Worm (Caenorhabditis elegans): ENCODE results near the gene mltn-5.
A peak's percentile ranks its signal among the peaks of the same experiment; 100 is the strongest.

Gene mltn-5

DNA sequence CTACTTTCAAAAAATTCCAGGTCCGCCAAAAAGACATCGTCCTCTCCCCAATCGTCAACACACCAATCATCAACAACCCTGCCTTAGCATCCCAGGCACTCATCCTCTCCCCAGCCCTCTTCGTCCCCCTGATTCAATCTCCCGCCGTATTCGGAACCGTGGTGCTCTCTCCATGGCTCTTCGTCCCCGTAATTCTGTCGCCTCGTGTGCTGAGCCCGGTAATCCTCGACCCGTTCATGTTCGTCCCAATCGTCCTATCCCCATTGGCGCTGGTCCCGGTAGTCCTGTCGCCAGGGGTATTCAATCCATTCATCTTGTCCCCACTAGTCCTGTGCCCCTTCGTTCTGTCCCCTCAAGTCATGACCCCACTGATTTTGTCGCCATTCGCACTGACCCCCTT is 5.9 kb upstream of the mltn-5 start:
- TF ChIP-seq nhr-47 (tag; optimal IDR thresholded peaks at IDR 0.05) (no peak), efl-1 (optimal IDR thresholded peaks at IDR 0.05) (no peak), efl-1 (GFP tag; optimal IDR thresholded peaks at IDR 0.05 in 1 of 2) (peak in 1 of 2 experiments; percentile 84)

DNA sequence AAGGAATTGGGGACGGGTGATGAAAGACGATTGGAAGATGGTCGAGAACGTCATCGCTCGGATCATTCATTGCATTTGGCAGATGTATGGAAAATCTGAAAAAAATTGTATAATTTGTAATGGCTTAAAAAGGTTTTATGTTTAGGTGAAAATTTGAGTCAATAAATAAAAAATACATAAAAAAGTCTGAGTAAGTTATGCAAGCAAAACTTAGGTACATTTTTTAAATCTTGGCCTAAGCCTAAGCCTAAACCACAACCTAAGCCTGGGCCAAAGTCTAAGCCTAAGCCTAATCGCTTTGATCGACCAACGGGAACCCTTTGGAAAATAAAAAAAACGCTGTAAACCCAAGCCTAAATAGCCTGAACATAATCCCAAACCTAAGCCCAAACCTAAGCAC is 6.9 kb downstream of the mltn-5 start, which contains the start of gene hot-3:
hot-3 (minus strand) TSS at position 101 of the 400 bp plus-strand sequence.
- TF ChIP-seq isw-1 (GFP tag; IDR thresholded peaks at IDR 0.05) (no peak), nhr-237 (tag; optimal IDR thresholded peaks at IDR 0.05) (no peak)

DNA sequence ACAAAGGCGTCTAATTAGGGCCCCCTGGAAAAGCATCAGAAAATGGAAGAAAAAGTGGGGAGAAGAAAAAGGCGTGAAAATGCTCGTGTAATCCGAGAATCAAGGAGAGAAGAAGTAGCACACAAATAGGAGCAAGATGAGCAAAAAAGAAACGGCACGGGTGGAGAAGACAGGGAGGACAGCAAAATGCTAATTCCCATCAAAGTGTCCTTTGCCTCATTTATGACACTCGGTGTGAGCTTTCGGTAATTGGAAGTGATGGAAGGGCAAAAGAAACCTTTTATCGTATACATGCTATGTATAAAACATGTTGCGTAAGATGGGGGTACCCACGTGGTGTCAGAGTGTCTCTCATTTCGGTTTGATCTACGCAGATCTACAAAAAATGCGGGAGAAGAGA is 8.5 kb downstream of the mltn-5 start:
- TF ChIP-seq ceh-8 (GFP tag; optimal IDR thresholded peaks at IDR 0.05) (peak; percentile 56), unc-86 (tag; optimal IDR thresholded peaks at IDR 0.05) (no peak), egl-13 (tag; optimal IDR thresholded peaks at IDR 0.05) (no peak), ceh-63 (GFP tag; optimal IDR thresholded peaks at IDR 0.05) (peak; percentile 76), mep-1 (tag; optimal IDR thresholded peaks at IDR 0.05) (no peak), efl-1 (optimal IDR thresholded peaks at IDR 0.05) (no peak), efl-1 (GFP tag; optimal IDR thresholded peaks at IDR 0.05 in 1 of 2) (peak in 1 of 2 experiments; percentile 61), hpl-2 (GFP tag; optimal IDR thresholded peaks at IDR 0.05) (no peak), sptf-1 (tag; optimal IDR thresholded peaks at IDR 0.05) (no peak), nhr-11 (tag; optimal IDR thresholded peaks at IDR 0.05) (no peak), ztf-11 (tag; optimal IDR thresholded peaks at IDR 0.05) (no peak), nhr-28 (tag; optimal IDR thresholded peaks at IDR 0.05) (no peak), ceh-88 (GFP tag; IDR thresholded peaks at IDR 0.05) (no peak), swsn-7 (tag; optimal IDR thresholded peaks at IDR 0.05) (no peak), lin-14 (GFP tag; optimal IDR thresholded peaks at IDR 0.05) (peak; percentile 47), C04F5.9 (tag; optimal IDR thresholded peaks at IDR 0.05) (no peak), pqm-1 (tag; optimal IDR thresholded peaks at IDR 0.05) (no peak), unc-30 (tag; optimal IDR thresholded peaks at IDR 0.05) (no peak)

DNA sequence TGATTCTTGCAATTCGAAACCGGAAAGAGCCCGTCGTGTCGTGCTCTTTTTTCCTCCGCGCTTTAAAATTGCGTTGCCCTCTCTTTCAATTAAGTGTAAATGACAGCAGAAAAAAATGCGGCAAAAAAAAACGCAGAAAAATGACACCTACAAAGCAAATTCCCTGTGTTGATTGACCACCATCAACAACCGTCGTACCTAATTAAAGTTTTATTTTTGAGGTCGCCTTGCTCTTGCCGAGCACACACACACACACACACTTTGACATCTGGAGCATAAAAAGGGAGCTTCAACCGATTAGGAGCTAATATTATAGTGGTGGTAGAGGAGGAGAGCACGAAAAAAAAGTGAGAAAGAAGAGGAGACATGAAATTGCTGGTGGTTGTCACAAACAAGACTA is 10.9 kb downstream of the mltn-5 start:
- TF ChIP-seq efl-1 (optimal IDR thresholded peaks at IDR 0.05): no peak
- peak in 1 of 2 experiments; percentile 78 for TF ChIP-seq efl-1 (GFP tag; optimal IDR thresholded peaks at IDR 0.05 in 1 of 2)
- peak; percentile 55 for TF ChIP-seq lin-14 (GFP tag; optimal IDR thresholded peaks at IDR 0.05)
- peak; percentile 17 for TF ChIP-seq egl-13 (tag; optimal IDR thresholded peaks at IDR 0.05)
- TF ChIP-seq ceh-8 (GFP tag; optimal IDR thresholded peaks at IDR 0.05): peak; percentile 52
- no peak for TF ChIP-seq irx-1 (tag; optimal IDR thresholded peaks at IDR 0.05)

DNA sequence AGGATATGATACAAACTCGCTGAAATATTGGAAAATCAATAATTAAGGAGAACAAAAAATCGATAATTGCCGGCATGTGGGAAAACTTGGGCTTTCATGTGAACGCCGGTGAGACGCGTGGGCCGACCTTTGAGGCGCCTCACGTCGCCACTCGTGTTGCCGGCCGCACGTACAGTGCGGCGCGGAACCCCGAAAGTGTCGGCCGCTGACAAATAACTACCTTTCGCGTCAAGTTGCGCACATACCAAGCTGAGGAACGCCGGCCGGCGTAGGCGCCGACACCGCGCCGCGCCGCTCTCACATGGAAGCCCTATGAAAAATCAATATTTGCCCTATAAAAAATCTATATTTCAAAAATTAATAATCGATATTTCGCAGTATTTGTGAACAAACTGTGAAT is 13.3 kb downstream of the mltn-5 start:
- TF ChIP-seq snpc-4 (tag; optimal IDR thresholded peaks at IDR 0.05) (no peak), zip-4 (GFP tag; optimal IDR thresholded peaks at IDR 0.05) (no peak), blmp-1 (tag; optimal IDR thresholded peaks at IDR 0.05) (no peak), irx-1 (tag; optimal IDR thresholded peaks at IDR 0.05) (no peak), C04F5.9 (tag; optimal IDR thresholded peaks at IDR 0.05) (no peak), lin-39 (tag; optimal IDR thresholded peaks at IDR 0.05) (no peak), efl-1 (optimal IDR thresholded peaks at IDR 0.05) (no peak), efl-1 (GFP tag; optimal IDR thresholded peaks at IDR 0.05 in 1 of 2) (no peak), pqm-1 (tag; optimal IDR thresholded peaks at IDR 0.05) (no peak), ces-1 (GFP tag; optimal IDR thresholded peaks at IDR 0.05) (no peak), snu-23 (GFP tag; optimal IDR thresholded peaks at IDR 0.05) (no peak), elt-2 (tag; optimal IDR thresholded peaks at IDR 0.05) (no peak), unc-86 (tag; optimal IDR thresholded peaks at IDR 0.05) (no peak), elt-3 (tag; optimal IDR thresholded peaks at IDR 0.05) (no peak), sptf-1 (tag; optimal IDR thresholded peaks at IDR 0.05) (no peak), hpl-2 (GFP tag; optimal IDR thresholded peaks at IDR 0.05) (no peak)

DNA sequence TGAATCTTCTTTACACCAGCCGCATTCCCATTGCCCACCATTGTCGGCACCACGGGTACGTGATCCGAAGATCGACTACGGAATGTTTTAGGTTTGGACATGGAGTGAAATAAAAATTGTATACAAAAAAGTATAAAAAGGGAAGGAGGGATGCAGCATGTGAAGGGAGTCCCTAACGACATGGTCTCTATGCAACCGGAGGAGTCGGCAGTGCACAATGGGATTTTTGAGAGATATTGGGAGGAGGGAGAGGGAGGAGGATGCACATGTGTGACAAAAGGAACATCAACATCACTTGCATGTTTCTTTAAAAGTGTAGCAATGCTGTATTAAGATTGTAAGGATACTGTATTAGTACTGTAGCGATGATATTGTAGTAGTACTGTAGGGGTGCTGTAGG is 14.5 kb downstream of the mltn-5 start, which contains the start of gene W07G1.1:
W07G1.1 (minus strand) TSS at position 101 of the 400 bp plus-strand sequence.
- TF ChIP-seq pax-3 (tag; optimal IDR thresholded peaks at IDR 0.05) (no peak), irx-1 (tag; optimal IDR thresholded peaks at IDR 0.05) (no peak), dpl-1 (GFP tag; optimal IDR thresholded peaks at IDR 0.05) (no peak), aly-2 (tag; optimal IDR thresholded peaks at IDR 0.05) (no peak), nhr-90 (tag; optimal IDR thresholded peaks at IDR 0.05; ENCODE audit: poor library complexity) (no peak), efl-1 (optimal IDR thresholded peaks at IDR 0.05) (no peak), efl-1 (GFP tag; optimal IDR thresholded peaks at IDR 0.05 in 1 of 2) (no peak), sup-37 (GFP tag; optimal IDR thresholded peaks at IDR 0.05) (no peak), alr-1 (tag; optimal IDR thresholded peaks at IDR 0.05; ENCODE audit: borderline replicate concordance) (no peak), ceh-8 (GFP tag; optimal IDR thresholded peaks at IDR 0.05) (no peak), nhr-84 (tag; optimal IDR thresholded peaks at IDR 0.05) (no peak), xbp-1 (tag; optimal IDR thresholded peaks at IDR 0.05) (no peak), jun-1 (tag; optimal IDR thresholded peaks at IDR 0.05) (no peak), Y116A8C.19 (tag; optimal IDR thresholded peaks at IDR 0.05; ENCODE audit: borderline replicate concordance) (no peak), hpl-2 (GFP tag; optimal IDR thresholded peaks at IDR 0.05) (no peak), blmp-1 (tag; optimal IDR thresholded peaks at IDR 0.05) (no peak), mef-2 (tag; optimal IDR thresholded peaks at IDR 0.05) (no peak), ceh-82 (tag; optimal IDR thresholded peaks at IDR 0.05) (no peak), snu-23 (GFP tag; optimal IDR thresholded peaks at IDR 0.05) (no peak)

All from whole organism, L1 larva.